Fruit fly (Drosophila melanogaster) whole organism, embryonic: ENCODE results near the gene Act87E.

Experiments
- ATbp ChIP-seq: fragments of 200-800 bp; sonication (Bioruptor generic); optimal IDR thresholded peaks from 2 replicates; lab custom pipeline; 2017; ENCODE audit warnings: missing biosample characterization, mild to moderate bottlenecking, missing genetic modification characterization, missing genetic modification reagents
- Blimp-1 ChIP-seq: fragments of 200-800 bp; sonication (Bioruptor generic); optimal IDR thresholded peaks from 3 replicates; lab custom pipeline; 2018; ENCODE audit warnings: missing biosample characterization, missing genetic modification characterization, mild to moderate bottlenecking, moderate library complexity, missing genetic modification reagents
- CG10431 ChIP-seq: fragments of 200-800 bp; sonication (Bioruptor generic); optimal IDR thresholded peaks from 3 replicates; lab custom pipeline; 2018; ENCODE audit warnings: missing biosample characterization, mild to moderate bottlenecking, missing genetic modification characterization
- CG10959 ChIP-seq: fragments of 200-800 bp; sonication (Bioruptor generic); IDR thresholded peaks from 2 replicates; pipeline ENCODE4 v1.3.6; 2022; ENCODE audit warnings: missing biosample characterization, missing genetic modification characterization
- CG1233 ChIP-seq: fragments of 200-800 bp; sonication (Bioruptor generic); optimal IDR thresholded peaks from 4 replicates; lab custom pipeline; 2018; ENCODE audit warnings: missing biosample characterization, mild to moderate bottlenecking, missing genetic modification characterization
- CG12391 ChIP-seq: fragments of 200-800 bp; sonication (Bioruptor generic); optimal IDR thresholded peaks from 3 replicates; lab custom pipeline; 2018; ENCODE audit warnings: missing biosample characterization, mild to moderate bottlenecking, missing genetic modification characterization, moderate library complexity
- CG13775 ChIP-seq: fragments of 200-800 bp; sonication (Bioruptor generic); optimal IDR thresholded peaks from 3 replicates; lab custom pipeline; 2017; ENCODE audit warnings: missing biosample characterization, mild to moderate bottlenecking, missing genetic modification characterization
- CG14860 ChIP-seq: fragments of 200-800 bp; sonication (Bioruptor generic); IDR thresholded peaks from 3 replicates; pipeline ENCODE4 v1.3.6; 2022; ENCODE audit warnings: missing biosample characterization, missing genetic modification characterization; ENCODE audit not compliant: partially characterized antibody
- CG1602 ChIP-seq: fragments of 200-800 bp; sonication (Bioruptor generic); optimal IDR thresholded peaks from 3 replicates; lab custom pipeline; 2016; ENCODE audit warnings: missing biosample characterization, missing genetic modification characterization
- CG18262 ChIP-seq: fragments of 200-800 bp; optimal IDR thresholded peaks from 3 replicates; lab custom pipeline; 2019; ENCODE audit warnings: missing biosample characterization, mild to moderate bottlenecking, missing genetic modification characterization, moderate library complexity
- CG2875 ChIP-seq: fragments of 200-800 bp; sonication (Bioruptor generic); optimal IDR thresholded peaks from 2 replicates; lab custom pipeline; 2017; ENCODE audit warnings: missing biosample characterization, mild to moderate bottlenecking, missing genetic modification characterization, missing genetic modification reagents
- CG31388 ChIP-seq: fragments of 200-800 bp; sonication (Bioruptor generic); optimal IDR thresholded peaks from 2 replicates; lab custom pipeline; 2016; ENCODE audit warnings: missing biosample characterization, missing genetic modification characterization
- CG32532 ChIP-seq: fragments of 200-800 bp; sonication (Bioruptor generic); IDR thresholded peaks from 2 replicates; pipeline ENCODE4 v1.3.6; 2022; ENCODE audit warnings: missing biosample characterization, missing genetic modification characterization
- CG4820 ChIP-seq: fragments of 200-800 bp; sonication (Bioruptor generic); optimal IDR thresholded peaks from 3 replicates; lab custom pipeline; 2016; ENCODE audit warnings: missing biosample characterization, missing genetic modification characterization
- CG6175 ChIP-seq: fragments of 200-800 bp; sonication (Bioruptor generic); IDR thresholded peaks from 3 replicates; pipeline ENCODE4 v1.3.6; 2022; ENCODE audit warnings: missing biosample characterization, missing genetic modification characterization
- CG6854 ChIP-seq: fragments of 200-800 bp; sonication (Bioruptor generic); optimal IDR thresholded peaks from 3 replicates; lab custom pipeline; 2017; ENCODE audit warnings: missing biosample characterization, mild to moderate bottlenecking, missing genetic modification characterization
- CG7271 ChIP-seq: fragments of 200-800 bp; sonication (Bioruptor generic); optimal IDR thresholded peaks from 2 replicates; lab custom pipeline; 2018; ENCODE audit warnings: missing biosample characterization, mild to moderate bottlenecking, missing genetic modification characterization, moderate library complexity
- CG8290 ChIP-seq, 3 experiments: fragments of 200-800 bp; sonication (Bioruptor generic); optimal IDR thresholded peaks; 2 replicates each; lab custom pipeline; 2016 to 2019; ENCODE audit warnings: missing biosample characterization in 3 of 3, missing genetic modification characterization in 3 of 3, mild to moderate bottlenecking in 2 of 3, moderate library complexity in 1 of 3
- CG8478 ChIP-seq: fragments of >200 bp; optimal IDR thresholded peaks from 2 replicates; lab custom pipeline; 2018
- CoRest ChIP-seq: fragments of 200-800 bp; sonication (Bioruptor generic); optimal IDR thresholded peaks from 3 replicates; lab custom pipeline; 2018; ENCODE audit warnings: missing biosample characterization, mild to moderate bottlenecking, missing genetic modification characterization, moderate library complexity
- Deaf1 ChIP-seq: fragments of 200-800 bp; optimal IDR thresholded peaks from 3 replicates; lab custom pipeline; 2019; ENCODE audit warnings: missing biosample characterization, mild to moderate bottlenecking, missing genetic modification characterization, moderate library complexity
- Dek ChIP-seq: fragments of 200-800 bp; sonication (Bioruptor generic); optimal IDR thresholded peaks from 3 replicates; lab custom pipeline; 2019; ENCODE audit warnings: missing biosample characterization, mild to moderate bottlenecking, missing genetic modification characterization, moderate library complexity
- Dfd ChIP-seq, 2 experiments: fragments of >200 bp; optimal IDR thresholded peaks; 2 replicates each; lab custom pipeline; 2017; ENCODE audit warnings: missing biosample characterization in 2 of 2, missing genetic modification characterization in 2 of 2
- Dref ChIP-seq: fragments of 200-800 bp; sonication (Bioruptor generic); IDR thresholded peaks from 2 replicates; pipeline ENCODE4 v1.3.6; 2022; ENCODE audit warnings: missing biosample characterization, missing genetic modification characterization
- Lhr ChIP-seq: fragments of 200-800 bp; sonication (Bioruptor generic); optimal IDR thresholded peaks from 3 replicates; lab custom pipeline; 2017; ENCODE audit warnings: mild to moderate bottlenecking, missing biosample characterization, missing genetic modification reagents, missing genetic modification characterization
- Mad ChIP-seq: fragments of 200-800 bp; sonication (Bioruptor generic); optimal IDR thresholded peaks from 2 replicates; lab custom pipeline; 2016; ENCODE audit warnings: missing biosample characterization, missing genetic modification characterization
- Max ChIP-seq: fragments of 200-800 bp; sonication (Bioruptor generic); optimal IDR thresholded peaks from 2 replicates; lab custom pipeline; 2016; ENCODE audit warnings: missing biosample characterization, mild to moderate bottlenecking, missing genetic modification characterization
- Rfx ChIP-seq: fragments of 200-800 bp; sonication (Bioruptor generic); IDR thresholded peaks from 2 replicates; pipeline ENCODE4 v1.3.6; 2022; ENCODE audit warnings: missing biosample characterization, missing genetic modification characterization
- Spps ChIP-seq: fragments of 200-800 bp; sonication (Bioruptor generic); optimal IDR thresholded peaks from 2 replicates; lab custom pipeline; 2018; ENCODE audit warnings: missing biosample characterization, mild to moderate bottlenecking, missing genetic modification characterization
- YL-1 ChIP-seq: fragments of 200-800 bp; sonication (Bioruptor generic); optimal IDR thresholded peaks from 3 replicates; lab custom pipeline; 2017; ENCODE audit warnings: missing biosample characterization, mild to moderate bottlenecking, missing genetic modification characterization
- bsh ChIP-seq, 2 experiments: fragments of 200-800 bp; sonication (Bioruptor generic); optimal IDR thresholded peaks; 2 replicates each; lab custom pipeline; 2017 to 2018; ENCODE audit warnings: mild to moderate bottlenecking in 2 of 2, missing biosample characterization in 2 of 2, missing genetic modification characterization in 2 of 2, moderate library complexity in 1 of 2
- cg ChIP-seq: fragments of 200-800 bp; sonication (Bioruptor generic); optimal IDR thresholded peaks from 3 replicates; lab custom pipeline; 2019; ENCODE audit warnings: missing biosample characterization, mild to moderate bottlenecking, missing genetic modification characterization, moderate library complexity
- crp ChIP-seq, 2 experiments: fragments of 200-800 bp; sonication (Bioruptor generic); optimal IDR thresholded peaks; 2 replicates in 1 of 2; 3 replicates in 1 of 2; lab custom pipeline; 2017; ENCODE audit warnings: missing biosample characterization in 2 of 2, missing genetic modification characterization in 2 of 2, mild to moderate bottlenecking in 1 of 2, moderate library complexity in 1 of 2
- dimm ChIP-seq: fragments of 200-800 bp; sonication (Bioruptor generic); IDR thresholded peaks from 2 replicates; pipeline ENCODE4 v1.3.6; 2022; ENCODE audit warnings: missing biosample characterization, missing genetic modification characterization
- dm ChIP-seq: fragments of 200-800 bp; sonication (Bioruptor generic); optimal IDR thresholded peaks from 3 replicates; lab custom pipeline; 2016; ENCODE audit warnings: missing biosample characterization, missing genetic modification characterization
- eve ChIP-seq, 2 experiments: fragments of >200 bp; optimal IDR thresholded peaks; 2 replicates each; lab custom pipeline; 2017; ENCODE audit warnings: missing biosample characterization in 2 of 2, missing genetic modification characterization in 2 of 2
- fd96Cb ChIP-seq: fragments of 200-800 bp; sonication (Bioruptor generic); optimal IDR thresholded peaks from 2 replicates; lab custom pipeline; 2018; ENCODE audit warnings: missing biosample characterization, mild to moderate bottlenecking, missing genetic modification characterization, moderate library complexity
- kah ChIP-seq: fragments of 200-800 bp; sonication (Bioruptor generic); optimal IDR thresholded peaks from 2 replicates; lab custom pipeline; 2018; ENCODE audit warnings: missing biosample characterization, mild to moderate bottlenecking, missing genetic modification characterization
- lab ChIP-seq: fragments of 200-800 bp; sonication (Bioruptor generic); optimal IDR thresholded peaks from 3 replicates; lab custom pipeline; 2017; ENCODE audit warnings: missing biosample characterization, missing genetic modification characterization, mild to moderate bottlenecking, moderate library complexity, missing genetic modification reagents
- lov ChIP-seq, 2 experiments: fragments of 200-800 bp in 1 of 2; fragments of >200 bp in 1 of 2; sonication (Bioruptor generic) in 1 of 2; IDR thresholded peaks in 1 of 2; optimal IDR thresholded peaks in 1 of 2; 2 replicates in 1 of 2; 3 replicates in 1 of 2; pipeline versions ENCODE4 v1.3.6 to Lab custom; 2017 to 2022; ENCODE audit warnings: missing biosample characterization in 1 of 2, missing genetic modification characterization in 1 of 2
- mld ChIP-seq: fragments of 200-800 bp; sonication (Bioruptor generic); IDR thresholded peaks from 3 replicates; pipeline ENCODE4 v1.3.6; 2022; ENCODE audit warnings: missing biosample characterization, missing genetic modification characterization; ENCODE audit not compliant: partially characterized antibody
- org-1 ChIP-seq: fragments of 200-800 bp; sonication (Bioruptor generic); optimal IDR thresholded peaks from 2 replicates; lab custom pipeline; 2017; ENCODE audit warnings: missing biosample characterization, missing genetic modification characterization
- otp ChIP-seq: fragments of 200-800 bp; sonication (Bioruptor generic); IDR thresholded peaks from 3 replicates; pipeline ENCODE4, ENCODE4 v1.3.6; 2022; ENCODE audit warnings: missing biosample characterization, missing genetic modification characterization
- peb ChIP-seq: fragments of 200-800 bp; sonication (Bioruptor generic); IDR thresholded peaks from 2 replicates; pipeline ENCODE4 v1.3.6; 2022; ENCODE audit warnings: missing biosample characterization, missing genetic modification characterization
- pfk ChIP-seq: fragments of 200-800 bp; sonication (Bioruptor generic); optimal IDR thresholded peaks from 2 replicates; lab custom pipeline; 2018; ENCODE audit warnings: missing biosample characterization, mild to moderate bottlenecking, missing genetic modification characterization, moderate library complexity
- schlank ChIP-seq: fragments of 200-800 bp; sonication (Bioruptor generic); optimal IDR thresholded peaks from 2 replicates; lab custom pipeline; 2018; ENCODE audit warnings: missing biosample characterization, mild to moderate bottlenecking, missing genetic modification characterization
- sob ChIP-seq: fragments of 200-800 bp; sonication (Bioruptor generic); IDR thresholded peaks from 2 replicates; pipeline ENCODE4 v1.3.6; 2022; ENCODE audit warnings: missing biosample characterization, missing genetic modification characterization
- wek ChIP-seq: fragments of 200-800 bp; sonication (Bioruptor generic); optimal IDR thresholded peaks from 3 replicates; lab custom pipeline; 2018; ENCODE audit warnings: missing biosample characterization, mild to moderate bottlenecking, missing genetic modification characterization, moderate library complexity
- zf30C ChIP-seq: fragments of 200-800 bp; sonication (Bioruptor generic); optimal IDR thresholded peaks from 3 replicates; lab custom pipeline; 2018; ENCODE audit warnings: missing biosample characterization, mild to moderate bottlenecking, missing genetic modification characterization

Gene Act87E

DNA sequence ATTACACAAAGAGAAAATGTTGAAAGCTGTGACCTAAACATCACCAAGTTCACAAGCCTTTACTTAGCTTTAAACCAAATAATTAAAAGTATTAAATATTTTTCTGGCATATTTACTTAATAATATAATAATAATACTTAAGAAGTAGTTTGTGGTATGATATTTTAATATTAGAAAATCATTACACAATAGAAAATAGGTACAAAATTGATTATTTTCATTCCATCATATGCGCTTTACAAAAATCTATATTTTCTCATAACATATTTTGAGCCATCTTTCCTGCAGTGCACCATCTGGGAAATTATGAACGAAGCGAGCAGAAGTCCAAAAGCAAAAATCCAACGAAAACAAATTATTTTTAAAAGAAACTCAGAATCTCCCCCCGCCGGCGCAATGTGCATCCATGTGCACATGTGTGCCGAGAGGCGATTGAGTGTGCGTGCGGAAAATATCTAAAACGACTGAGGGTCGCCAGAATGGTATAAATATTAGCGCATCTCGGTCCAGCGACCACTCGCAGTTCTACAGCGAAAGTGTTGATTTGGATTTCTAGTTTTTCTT is at the start of gene Act87E (continued):
- TF ChIP-seq CG2875 (GFP tag; lab: Kevin White, UChicago) (peak; percentile 41), cg (GFP tag; lab: Kevin White, UChicago) (peak; percentile 38), Mad (GFP tag; lab: Kevin White, UChicago) (no peak), Deaf1 (peak; percentile 27), CG8290 (GFP tag; optimal IDR thresholded peaks at IDR 0.05; lab: Kevin White, UChicago) (peak; percentile 35), CG8290 (tag; optimal IDR thresholded peaks at IDR 0.05; lab: Kevin White, UChicago) (no peak), CG31388 (GFP tag; lab: Kevin White, UChicago) (peak; percentile 6), schlank (no peak), CG13775 (GFP tag; lab: Kevin White, UChicago) (peak; percentile 64), bsh (GFP tag; optimal IDR thresholded peaks at IDR 0.05; lab: Kevin White, UChicago) (peak in 1 of 2 experiments; percentile 68), lab (GFP tag; lab: Kevin White, UChicago) (peak; percentile 46), fd96Cb (tag; lab: Kevin White, UChicago) (peak; percentile 75), otp (GFP tag; lab: Robert Waterston, UW) (no peak), Rfx (GFP tag; lab: Robert Waterston, UW) (0 out of 2 replicates have a peak, but pooled peaks have one; percentile 10), CG10959 (peak; percentile 38; the same call in 1 of the 2 replicates), CG18262 (tag; lab: Kevin White, UChicago) (peak; percentile 90), wek (GFP tag; lab: Kevin White, UChicago) (no peak), pfk (no peak), Lhr (GFP tag; lab: Kevin White, UChicago) (no peak), YL-1 (GFP tag; lab: Kevin White, UChicago) (no peak), CG1233 (peak; percentile 9), CG6854 (GFP tag; lab: Kevin White, UChicago) (no peak), Blimp-1 (GFP tag; lab: Kevin White, UChicago) (peak; percentile 73), Dref (no peak), CG12391 (peak; percentile 76), CG32532 (GFP tag; lab: Robert Waterston, UW) (no peak), Dfd (GFP tag; optimal IDR thresholded peaks at IDR 0.05; lab: Kevin White, UChicago) (no peak), CoRest (tag; lab: Kevin White, UChicago) (peak; percentile 83), eve (GFP tag; optimal IDR thresholded peaks at IDR 0.05; lab: Kevin White, UChicago) (no peak), CG1602 (peak; percentile 41), CG4820 (GFP tag; lab: Kevin White, UChicago) (peak; percentile 15), CG8478 (no peak), crp (GFP tag; optimal IDR thresholded peaks at IDR 0.05; lab: Kevin White, UChicago) (no peak), CG10431 (GFP tag; lab: Kevin White, UChicago) (peak; percentile 8), mld (no peak), peb (GFP tag; lab: Robert Waterston, UW) (no peak), Max (no peak), CG14860 (no peak), Spps (tag; lab: Kevin White, UChicago) (peak; percentile 41), ATbp (GFP tag; lab: Kevin White, UChicago) (peak; percentile 35), CG7271 (tag; lab: Kevin White, UChicago) (no peak), org-1 (peak; percentile 55), dm (GFP tag; lab: Kevin White, UChicago) (no peak), zf30C (GFP tag; lab: Kevin White, UChicago) (peak; percentile 80), sob (GFP tag; lab: Robert Waterston, UW) (no peak), dimm (GFP tag; lab: Robert Waterston, UW) (no peak), kah (peak; percentile 33), CG6175 (GFP tag; lab: Robert Waterston, UW) (no peak), Dek (peak; percentile 52), lov (optimal IDR thresholded peaks at IDR 0.05; lab: Kevin White, UChicago) (no peak), lov (GFP tag; IDR thresholded peaks at IDR 0.05; lab: Robert Waterston, UW) (no peak)
